Worm (Caenorhabditis elegans) whole organism, midembryonic: Measurements from ENCODE around the gene F47B8.1.

Source experiments
- T22C8.4 ChIP-seq: fragments of 200-800 bp; sonication (Bioruptor generic); IDR thresholded peaks from 2 replicates; pipeline ENCODE4 v1.3.6; 2022; ENCODE audit warnings: missing genetic modification characterization, missing compliant biosample characterization
- cog-1 ChIP-seq: sonication (generic microtip); optimal IDR thresholded peaks from 2 replicates; lab custom pipeline; 2016; ENCODE audit warnings: missing genetic modification characterization, missing compliant biosample characterization
- flt-1 ChIP-seq: fragments of 200-800 bp; sonication (Bioruptor generic); IDR thresholded peaks from 2 replicates; pipeline ENCODE4 v1.3.6; 2022; ENCODE audit warnings: missing genetic modification characterization, missing compliant biosample characterization
- klf-2 ChIP-seq: fragments of 200-800 bp; sonication (Bioruptor generic); conservative IDR thresholded peaks from 2 replicates; pipeline ENCODE4 v1.3.6; 2022; ENCODE audit warnings: missing genetic modification reagents, missing genetic modification characterization, missing compliant biosample characterization
- med-1 ChIP-seq: sonication (generic microtip); optimal IDR thresholded peaks from 2 replicates; lab custom pipeline; 2017; ENCODE audit warnings: missing genetic modification characterization, mild to moderate bottlenecking, missing compliant biosample characterization, antibody characterized with exemption, missing genetic modification reagents; ENCODE audit not compliant: insufficient read depth
- ref-1 ChIP-seq: fragments of 200-800 bp; sonication (Bioruptor generic); conservative IDR thresholded peaks from 2 replicates; pipeline ENCODE4 v1.3.6; 2022; ENCODE audit warnings: missing genetic modification reagents, missing genetic modification characterization, missing compliant biosample characterization
- tab-1 ChIP-seq: fragments of 200-800 bp; sonication (Bioruptor generic); IDR thresholded peaks from 2 replicates; pipeline ENCODE4 v1.3.6; 2022; ENCODE audit warnings: missing genetic modification characterization, missing compliant biosample characterization
- ztf-23 ChIP-seq: fragments of 200-800 bp; sonication (Bioruptor generic); IDR thresholded peaks from 2 replicates; pipeline ENCODE4 v1.3.6; 2022; ENCODE audit warnings: missing genetic modification reagents, missing genetic modification characterization, missing compliant biosample characterization
- ztf-29 ChIP-seq: fragments of 200-800 bp; sonication (Bioruptor generic); IDR thresholded peaks from 2 replicates; pipeline ENCODE4 v1.3.6; 2022; ENCODE audit warnings: missing genetic modification reagents, missing genetic modification characterization, missing compliant biosample characterization

Gene F47B8.1

ce11 chrV:14341672-14342071, 27.5 kb upstream of the F47B8.1 start, which contains the start of gene F47B8.10:
TSS of gene F47B8.10 (plus strand) at chrV:14341972.
- no peak for TF ChIP-seq ref-1 (GFP tag; lab: Robert Waterston, UW)
- no peak for TF ChIP-seq tab-1
- TF ChIP-seq ztf-23 (GFP tag; lab: Robert Waterston, UW): no peak
- no peak for TF ChIP-seq med-1
- no peak for TF ChIP-seq flt-1
- no peak for TF ChIP-seq ztf-29
- TF ChIP-seq cog-1 (tag; lab: Kevin White, UChicago): no peak
- no peak for TF ChIP-seq T22C8.4

ce11 chrV:14336655-14337054, 22.5 kb upstream of the F47B8.1 start, which contains the start of gene srm-6:
TSS of gene srm-6 (plus strand) at chrV:14336955.
- no peak for TF ChIP-seq flt-1
- TF ChIP-seq ztf-23 (GFP tag; lab: Robert Waterston, UW): no peak
- no peak for TF ChIP-seq klf-2
- no peak for TF ChIP-seq med-1
- TF ChIP-seq cog-1 (tag; lab: Kevin White, UChicago): no peak
- TF ChIP-seq T22C8.4: no peak
- TF ChIP-seq ztf-29: no peak
- no peak for TF ChIP-seq ref-1 (GFP tag; lab: Robert Waterston, UW)
- no peak for TF ChIP-seq tab-1

DNA sequence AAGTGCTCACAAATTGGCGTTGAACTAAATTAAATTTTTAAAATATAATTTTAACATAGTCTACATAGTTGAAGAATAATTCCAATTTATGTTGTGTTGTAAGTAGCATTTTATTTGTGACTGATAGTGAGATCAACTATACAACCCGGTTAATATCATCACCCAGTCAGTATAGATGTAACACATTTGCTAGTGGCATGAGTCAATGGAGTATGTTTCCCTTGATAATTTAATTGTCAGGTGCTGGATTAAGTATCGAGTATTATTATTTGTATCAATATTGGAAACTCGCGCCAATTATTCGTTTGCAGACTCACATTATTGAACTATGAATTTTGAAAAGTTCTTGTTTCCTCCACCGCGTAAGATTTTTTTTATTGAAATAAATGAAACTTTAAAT, 20.8 kb upstream of the F47B8.1 start, which contains the start of gene srm-5:
TSS of gene srm-5 (plus strand) at position 301 of the 400 bp plus-strand sequence.
- TF ChIP-seq med-1: no peak

DNA sequence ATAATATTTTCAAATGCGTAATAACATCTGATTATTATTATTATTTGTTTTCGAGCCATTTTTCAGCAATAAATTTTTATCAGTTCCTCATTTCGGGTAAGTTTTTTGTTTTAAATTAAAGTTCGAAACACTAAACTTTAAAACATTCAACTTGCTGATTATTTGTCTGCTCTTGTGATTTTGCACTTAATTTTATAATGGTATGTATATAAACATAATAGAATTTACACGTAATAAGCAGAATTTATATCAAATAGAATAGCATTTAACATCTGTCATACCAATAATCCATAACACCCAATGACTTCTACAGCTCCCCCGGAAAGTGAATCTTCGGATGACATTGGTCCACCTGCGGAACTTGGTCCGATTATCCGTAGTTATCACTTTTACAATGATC, 19.0 kb upstream of the F47B8.1 start, which contains the start of gene srm-4:
TSS of gene srm-4 (plus strand) at position 301 of the 400 bp plus-strand sequence.
- TF ChIP-seq tab-1: no peak
- no peak for TF ChIP-seq flt-1
- no peak for TF ChIP-seq ztf-23 (GFP tag; lab: Robert Waterston, UW)
- no peak for TF ChIP-seq ztf-29
- TF ChIP-seq cog-1 (tag; lab: Kevin White, UChicago): no peak
- TF ChIP-seq T22C8.4: no peak
- no peak for TF ChIP-seq ref-1 (GFP tag; lab: Robert Waterston, UW)
- TF ChIP-seq med-1: no peak
- TF ChIP-seq klf-2: no peak

ce11 chrV:14331477-14331876, 17.3 kb upstream of the F47B8.1 start, which contains the start of gene F47B8.8:
TSS of gene F47B8.8 (plus strand) at chrV:14331733.
- TF ChIP-seq ref-1 (GFP tag; lab: Robert Waterston, UW): no peak
- no peak for TF ChIP-seq tab-1
- no peak for TF ChIP-seq klf-2
- no peak for TF ChIP-seq cog-1 (tag; lab: Kevin White, UChicago)

ce11 chrV:14328806-14329205, 14.7 kb upstream of the F47B8.1 start, which contains the start of gene pepm-1:
TSS of gene pepm-1 (plus strand) at chrV:14329106.
- no peak for TF ChIP-seq T22C8.4
- TF ChIP-seq flt-1: no peak
- no peak for TF ChIP-seq cog-1 (tag; lab: Kevin White, UChicago)
- TF ChIP-seq klf-2: no peak
- no peak for TF ChIP-seq med-1
- no peak for TF ChIP-seq tab-1
- no peak for TF ChIP-seq ref-1 (GFP tag; lab: Robert Waterston, UW)
- TF ChIP-seq ztf-29: no peak
- no peak for TF ChIP-seq ztf-23 (GFP tag; lab: Robert Waterston, UW)

DNA sequence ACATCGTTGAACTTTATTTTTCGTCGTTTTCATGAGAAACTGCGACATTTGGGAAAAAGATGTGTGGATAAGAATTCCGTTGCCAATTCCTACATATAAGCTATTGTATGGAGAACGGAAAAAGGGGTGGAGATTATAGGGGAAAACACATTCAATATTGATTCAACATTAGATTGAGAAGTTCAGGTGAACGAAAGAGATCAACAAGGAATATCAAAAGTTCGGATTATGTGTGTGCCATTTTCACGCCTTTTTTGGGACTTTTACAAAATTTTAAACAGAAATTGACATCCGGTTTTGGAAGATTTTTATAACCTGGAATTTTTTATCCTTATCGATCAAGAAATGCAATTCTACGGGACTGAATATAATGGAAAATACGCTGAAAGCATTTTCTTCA, 13.6 kb upstream of the F47B8.1 start, which contains the start of gene F47B8.5:
TSS of gene F47B8.5 (minus strand) at position 101 of the 400 bp plus-strand sequence.
- no peak for TF ChIP-seq tab-1

DNA sequence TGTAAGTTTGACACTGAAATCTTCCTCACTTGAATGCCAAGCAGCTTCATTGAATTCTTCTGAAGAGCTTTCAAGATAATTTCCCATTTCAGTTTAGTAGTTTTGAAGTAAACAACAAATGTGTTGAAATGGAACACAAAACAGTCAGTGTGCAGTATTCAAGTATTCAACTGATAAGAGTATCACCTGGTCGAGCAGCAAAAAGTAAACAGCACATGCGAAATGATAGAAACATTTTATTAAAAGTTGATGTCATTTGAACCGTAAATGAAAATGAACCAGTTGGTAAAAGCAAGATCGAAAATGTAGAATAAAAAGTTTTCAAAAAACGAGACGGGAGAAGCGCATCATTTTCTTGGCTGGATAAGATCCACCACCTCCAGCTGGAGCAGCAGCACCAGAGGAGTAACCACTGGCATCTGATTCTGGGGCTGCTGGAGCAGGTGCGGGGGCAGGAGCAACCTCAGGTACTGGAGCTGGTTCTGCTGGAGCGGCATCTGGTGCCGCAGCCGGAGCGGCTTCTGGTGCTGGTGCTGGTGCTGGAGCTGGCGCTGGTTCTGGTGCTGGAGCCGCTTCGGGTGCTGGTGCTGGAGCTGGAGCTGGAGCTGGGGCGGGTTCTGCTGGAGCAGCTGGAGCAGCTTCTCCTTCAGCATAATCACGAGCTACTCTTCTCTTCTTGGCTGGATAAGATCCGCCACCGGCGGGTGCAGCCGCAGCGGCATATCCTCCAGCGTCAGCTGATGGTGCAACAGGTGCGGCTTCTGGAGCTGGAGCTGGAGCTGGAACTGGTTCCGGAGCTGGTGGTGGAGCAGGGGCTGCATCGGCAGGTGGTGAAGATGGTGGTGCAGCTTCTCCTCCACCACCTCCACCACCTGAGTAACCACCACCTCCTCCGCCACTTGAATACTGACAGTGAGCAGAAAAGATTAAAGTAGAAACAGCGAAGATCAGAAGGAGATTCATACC, 10.6 kb upstream of the F47B8.1 start, which contains the start of the genes F47B8.4 and F47B8.18:
TSS of gene F47B8.4 (minus strand) at position 172 of the 966 bp plus-strand sequence.
TSS of gene F47B8.18 (minus strand) at position 963 of the 966 bp plus-strand sequence.
- TF ChIP-seq T22C8.4 (no peak), ref-1 (GFP tag; lab: Robert Waterston, UW) (no peak), med-1 (no peak), ztf-23 (GFP tag; lab: Robert Waterston, UW) (no peak), ztf-29 (no peak), cog-1 (tag; lab: Kevin White, UChicago) (no peak), flt-1 (no peak), klf-2 (no peak), tab-1 (no peak)

DNA sequence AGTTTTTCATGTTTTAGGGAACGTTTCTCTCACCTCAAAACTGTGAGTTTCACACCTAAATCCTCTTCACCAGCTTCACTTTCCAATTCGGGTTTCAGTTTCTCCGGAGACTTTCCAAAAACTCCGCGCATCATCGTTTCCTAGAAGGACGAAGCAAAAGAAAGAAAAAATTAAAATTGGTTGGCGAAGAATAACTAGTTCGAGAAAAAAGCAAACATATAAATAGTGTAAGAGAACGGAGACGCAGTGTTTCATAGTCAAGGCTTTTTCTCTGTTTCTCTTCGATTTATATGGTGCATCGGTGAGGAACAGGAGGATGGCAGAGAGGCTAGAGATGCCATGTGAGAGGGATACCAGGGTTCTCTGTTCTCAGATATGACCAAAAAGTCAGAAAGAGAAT, 8.6 kb upstream of the F47B8.1 start, which contains the start of gene F47B8.3:
TSS of gene F47B8.3 (minus strand) at position 261 of the 400 bp plus-strand sequence.
- no peak for TF ChIP-seq med-1
- no peak for TF ChIP-seq ref-1 (GFP tag; lab: Robert Waterston, UW)
- no peak for TF ChIP-seq ztf-23 (GFP tag; lab: Robert Waterston, UW)
- TF ChIP-seq T22C8.4: no peak
- no peak for TF ChIP-seq ztf-29
- TF ChIP-seq flt-1: no peak
- TF ChIP-seq tab-1: no peak
- no peak for TF ChIP-seq cog-1 (tag; lab: Kevin White, UChicago)
- TF ChIP-seq klf-2: no peak

DNA sequence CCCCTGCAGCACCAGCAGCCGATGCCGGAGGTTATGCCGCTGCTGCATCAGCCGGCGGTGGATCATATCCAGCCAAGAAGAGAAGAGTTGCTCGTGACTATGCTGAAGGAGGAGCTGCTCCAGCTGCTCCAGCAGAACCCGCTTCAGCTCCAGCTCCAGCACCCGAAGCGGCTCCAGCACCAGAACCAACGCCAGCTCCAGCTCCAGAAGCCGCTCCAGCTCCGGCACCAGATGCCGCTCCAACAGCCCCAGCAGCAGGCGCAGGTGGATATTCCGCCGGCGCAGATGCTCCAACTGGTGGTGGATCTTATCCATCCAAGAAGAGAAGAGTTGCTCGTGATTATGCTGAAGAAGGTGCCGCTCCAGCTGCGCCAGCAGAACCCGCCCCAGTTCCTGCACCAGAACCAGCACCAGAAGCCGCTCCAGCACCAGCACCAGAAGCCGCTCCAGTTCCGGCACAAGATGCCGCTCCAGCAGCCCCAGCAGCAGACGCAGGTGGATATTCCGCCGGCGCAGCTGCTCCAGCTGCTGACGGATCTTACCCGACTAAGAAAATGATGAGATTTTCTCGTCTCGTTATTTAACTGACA, 6.7 kb upstream of the F47B8.1 start:
- no peak for TF ChIP-seq ref-1 (GFP tag; lab: Robert Waterston, UW)
- TF ChIP-seq med-1: no peak
- no peak for TF ChIP-seq klf-2
- no peak for TF ChIP-seq tab-1
- TF ChIP-seq ztf-29: no peak
- TF ChIP-seq cog-1 (tag; lab: Kevin White, UChicago): no peak
- TF ChIP-seq ztf-23 (GFP tag; lab: Robert Waterston, UW): no peak
- no peak for TF ChIP-seq T22C8.4
- no peak for TF ChIP-seq flt-1
